Fruit fly (Drosophila melanogaster) whole organism, embryonic: ENCODE results near the gene CG16789.
A peak's percentile ranks its signal among the peaks of the same experiment; 100 is the strongest.

ENCODE experiments used
- ATbp ChIP-seq: fragments of 200-800 bp; sonication (Bioruptor generic); optimal IDR thresholded peaks from 2 replicates; lab custom pipeline; 2017; ENCODE audit warnings: missing biosample characterization, mild to moderate bottlenecking, missing genetic modification characterization, missing genetic modification reagents
- Ada2b ChIP-seq: fragments of 200-800 bp; sonication (Bioruptor generic); IDR thresholded peaks from 2 replicates; pipeline ENCODE4 v1.3.6; 2022; ENCODE audit warnings: missing biosample characterization, missing genetic modification characterization
- B-H1 ChIP-seq: fragments of 200-800 bp; sonication (Bioruptor generic); IDR thresholded peaks from 3 replicates; pipeline ENCODE4 v1.3.6; 2022; ENCODE audit warnings: missing biosample characterization, missing genetic modification characterization
- CG10209 ChIP-seq: fragments of 200-800 bp; sonication (Bioruptor generic); optimal IDR thresholded peaks from 3 replicates; lab custom pipeline; 2017; ENCODE audit warnings: missing biosample characterization, mild to moderate bottlenecking, missing genetic modification characterization, missing genetic modification reagents
- CG10267 ChIP-seq: fragments of 200-800 bp; sonication (Bioruptor generic); optimal IDR thresholded peaks from 2 replicates; lab custom pipeline; 2018; ENCODE audit warnings: missing biosample characterization, mild to moderate bottlenecking, missing genetic modification characterization, moderate library complexity
- CG10462 ChIP-seq: fragments of 200-800 bp; sonication (Bioruptor generic); optimal IDR thresholded peaks from 2 replicates; lab custom pipeline; 2016; ENCODE audit warnings: missing biosample characterization, missing genetic modification characterization
- CG10959 ChIP-seq: fragments of 200-800 bp; sonication (Bioruptor generic); IDR thresholded peaks from 2 replicates; pipeline ENCODE4 v1.3.6; 2022; ENCODE audit warnings: missing biosample characterization, missing genetic modification characterization
- CG10979 ChIP-seq: fragments of 200-800 bp; sonication (Bioruptor generic); optimal IDR thresholded peaks from 2 replicates; lab custom pipeline; 2018; ENCODE audit warnings: missing biosample characterization, mild to moderate bottlenecking, missing genetic modification characterization, moderate library complexity
- CG12391 ChIP-seq: fragments of 200-800 bp; sonication (Bioruptor generic); optimal IDR thresholded peaks from 3 replicates; lab custom pipeline; 2018; ENCODE audit warnings: missing biosample characterization, mild to moderate bottlenecking, missing genetic modification characterization, moderate library complexity
- CG13424 ChIP-seq: fragments of 200-800 bp; sonication (Bioruptor generic); optimal IDR thresholded peaks from 2 replicates; lab custom pipeline; 2019; ENCODE audit warnings: missing biosample characterization, mild to moderate bottlenecking, missing genetic modification characterization, moderate library complexity
- CG13894 ChIP-seq: fragments of 200-800 bp; sonication (Bioruptor generic); optimal IDR thresholded peaks from 3 replicates; lab custom pipeline; 2018; ENCODE audit warnings: missing biosample characterization, mild to moderate bottlenecking, missing genetic modification characterization, moderate library complexity
- CG17186 ChIP-seq: fragments of 200-800 bp; sonication (Bioruptor generic); optimal IDR thresholded peaks from 3 replicates; lab custom pipeline; 2017; ENCODE audit warnings: missing biosample characterization, missing genetic modification reagents, missing genetic modification characterization
- CG17802 ChIP-seq: fragments of 200-800 bp; sonication (Bioruptor generic); optimal IDR thresholded peaks from 2 replicates; lab custom pipeline; 2018; ENCODE audit warnings: missing biosample characterization, mild to moderate bottlenecking, missing genetic modification characterization, moderate library complexity
- CG18262 ChIP-seq: fragments of 200-800 bp; optimal IDR thresholded peaks from 3 replicates; lab custom pipeline; 2019; ENCODE audit warnings: missing biosample characterization, mild to moderate bottlenecking, missing genetic modification characterization, moderate library complexity
- CG18476 ChIP-seq: fragments of 200-800 bp; sonication (Bioruptor generic); optimal IDR thresholded peaks from 2 replicates; lab custom pipeline; 2016; ENCODE audit warnings: missing biosample characterization, mild to moderate bottlenecking, missing genetic modification characterization
- CG18764 ChIP-seq: fragments of 200-800 bp; sonication (Bioruptor generic); optimal IDR thresholded peaks from 3 replicates; lab custom pipeline; 2016; ENCODE audit warnings: missing biosample characterization, missing genetic modification characterization
- CG31441 ChIP-seq: fragments of 200-800 bp; sonication (Bioruptor generic); IDR thresholded peaks from 2 replicates; pipeline ENCODE4 v1.3.6; 2022; ENCODE audit warnings: missing biosample characterization, missing genetic modification characterization
- CG3838 ChIP-seq: fragments of 200-800 bp; sonication (Bioruptor generic); optimal IDR thresholded peaks from 3 replicates; lab custom pipeline; 2016; ENCODE audit warnings: missing biosample characterization, missing genetic modification characterization
- CG3847 ChIP-seq: fragments of 200-800 bp; sonication (Bioruptor generic); IDR thresholded peaks from 2 replicates; pipeline ENCODE4 v1.3.6; 2022; ENCODE audit warnings: missing biosample characterization, missing genetic modification characterization
- CG4328 ChIP-seq: fragments of 200-800 bp; sonication (Bioruptor generic); optimal IDR thresholded peaks from 3 replicates; lab custom pipeline; 2017; ENCODE audit warnings: missing biosample characterization, missing genetic modification reagents, missing genetic modification characterization
- CG5180 ChIP-seq: fragments of 200-800 bp; sonication (Bioruptor generic); optimal IDR thresholded peaks from 3 replicates; lab custom pipeline; 2017; ENCODE audit warnings: missing biosample characterization, missing genetic modification characterization, mild to moderate bottlenecking, moderate library complexity, missing genetic modification reagents
- CG7963 ChIP-seq: fragments of 200-800 bp; sonication (Bioruptor generic); IDR thresholded peaks from 3 replicates; pipeline ENCODE4 v1.3.6; 2022; ENCODE audit warnings: missing biosample characterization, missing genetic modification characterization; ENCODE audit not compliant: partially characterized antibody
- CG8388 ChIP-seq: fragments of 200-800 bp; sonication (Bioruptor generic); optimal IDR thresholded peaks from 2 replicates; lab custom pipeline; 2019; ENCODE audit warnings: missing biosample characterization, mild to moderate bottlenecking, missing genetic modification characterization, moderate library complexity
- CG8478 ChIP-seq: fragments of >200 bp; optimal IDR thresholded peaks from 2 replicates; lab custom pipeline; 2018
- CG8944 ChIP-seq: fragments of 200-800 bp; sonication (Bioruptor generic); optimal IDR thresholded peaks from 3 replicates; lab custom pipeline; 2016; ENCODE audit warnings: missing biosample characterization, missing genetic modification characterization
- Chrac-16 ChIP-seq: fragments of 200-800 bp; sonication (Bioruptor generic); optimal IDR thresholded peaks from 3 replicates; lab custom pipeline; 2016; ENCODE audit warnings: missing biosample characterization, missing genetic modification characterization
- Dll ChIP-seq: fragments of 200-800 bp; sonication (Bioruptor generic); IDR thresholded peaks from 4 replicates; pipeline ENCODE4 v1.3.6; 2022; ENCODE audit warnings: missing biosample characterization, missing genetic modification characterization; ENCODE audit not compliant: partially characterized antibody
- Fer1 ChIP-seq: fragments of 200-800 bp; sonication (Bioruptor generic); optimal IDR thresholded peaks from 2 replicates; lab custom pipeline; 2017; ENCODE audit warnings: missing biosample characterization, mild to moderate bottlenecking, missing genetic modification characterization
- Hmr ChIP-seq: fragments of 200-800 bp; sonication (Bioruptor generic); optimal IDR thresholded peaks from 3 replicates; lab custom pipeline; 2017; ENCODE audit warnings: mild to moderate bottlenecking, missing biosample characterization, missing genetic modification reagents, missing genetic modification characterization
- MESR4 ChIP-seq: fragments of 200-800 bp; sonication (Bioruptor generic); optimal IDR thresholded peaks from 2 replicates; lab custom pipeline; 2018; ENCODE audit warnings: missing biosample characterization, mild to moderate bottlenecking, missing genetic modification characterization, moderate library complexity
- MTF-1 ChIP-seq: fragments of 200-800 bp; sonication (Bioruptor generic); optimal IDR thresholded peaks from 2 replicates; lab custom pipeline; 2018; ENCODE audit warnings: missing biosample characterization, mild to moderate bottlenecking, missing genetic modification characterization, borderline replicate concordance
- NK7.1 ChIP-seq: fragments of 200-800 bp; sonication (Bioruptor generic); optimal IDR thresholded peaks from 3 replicates; lab custom pipeline; 2016; ENCODE audit warnings: missing biosample characterization, missing genetic modification characterization
- Nf-YC ChIP-seq: fragments of 200-800 bp; optimal IDR thresholded peaks from 3 replicates; lab custom pipeline; 2019; ENCODE audit warnings: missing biosample characterization, mild to moderate bottlenecking, missing genetic modification characterization, moderate library complexity
- Oli ChIP-seq: fragments of 200-800 bp; sonication (Bioruptor generic); optimal IDR thresholded peaks from 2 replicates; lab custom pipeline; 2018; ENCODE audit warnings: missing biosample characterization, mild to moderate bottlenecking, missing genetic modification characterization, moderate library complexity
- Ptx1 ChIP-seq: fragments of 200-800 bp; sonication (Bioruptor generic); IDR thresholded peaks from 2 replicates; pipeline ENCODE4 v1.3.6; 2022; ENCODE audit warnings: missing biosample characterization, missing genetic modification characterization
- Sin3A ChIP-seq: fragments of >200 bp; optimal IDR thresholded peaks from 2 replicates; lab custom pipeline; 2018
- Sox100B ChIP-seq: fragments of 200-800 bp; sonication (Bioruptor generic); optimal IDR thresholded peaks from 3 replicates; lab custom pipeline; 2018; ENCODE audit warnings: missing biosample characterization, mild to moderate bottlenecking, missing genetic modification characterization
- Stat92E ChIP-seq, 3 experiments: fragments of >200 bp in 2 of 3; fragments of 200-800 bp in 1 of 3; sonication (Bioruptor generic) in 1 of 3; optimal IDR thresholded peaks; 2 replicates each; lab custom pipeline; 2017 to 2019; ENCODE audit warnings: missing biosample characterization in 3 of 3, missing genetic modification characterization in 3 of 3, mild to moderate bottlenecking in 1 of 3, moderate library complexity in 1 of 3
- TFAM ChIP-seq: fragments of 200-800 bp; sonication (Bioruptor generic); optimal IDR thresholded peaks from 2 replicates; lab custom pipeline; 2017; ENCODE audit warnings: missing biosample characterization, missing genetic modification characterization, inconsistent platforms
- abd-A ChIP-seq: fragments of 200-800 bp; sonication (Bioruptor generic); optimal IDR thresholded peaks from 3 replicates; lab custom pipeline; 2019; ENCODE audit warnings: missing biosample characterization, mild to moderate bottlenecking, missing genetic modification characterization, moderate library complexity
- al ChIP-seq: fragments of 200-800 bp; sonication (Bioruptor generic); IDR thresholded peaks from 2 replicates; pipeline ENCODE4 v1.3.6; 2022; ENCODE audit warnings: missing biosample characterization, missing genetic modification characterization
- chn ChIP-seq: fragments of 200-800 bp; sonication (Bioruptor generic); optimal IDR thresholded peaks from 2 replicates; lab custom pipeline; 2016; ENCODE audit warnings: missing biosample characterization, missing genetic modification characterization
- ind ChIP-seq: fragments of 200-800 bp; sonication (Bioruptor generic); optimal IDR thresholded peaks from 3 replicates; lab custom pipeline; 2016; ENCODE audit warnings: missing biosample characterization, missing genetic modification characterization
- ken ChIP-seq: fragments of 200-800 bp; sonication (Bioruptor generic); IDR thresholded peaks from 3 replicates; pipeline ENCODE4 v1.3.6; 2022; ENCODE audit warnings: missing biosample characterization, missing genetic modification characterization
- nerfin-1 ChIP-seq: fragments of 200-800 bp; sonication (Bioruptor generic); optimal IDR thresholded peaks from 3 replicates; lab custom pipeline; 2019; ENCODE audit warnings: missing biosample characterization, mild to moderate bottlenecking, missing genetic modification characterization, moderate library complexity
- pnt ChIP-seq: fragments of 200-800 bp; sonication (Bioruptor generic); optimal IDR thresholded peaks from 3 replicates; lab custom pipeline; 2016; ENCODE audit warnings: missing biosample characterization, missing genetic modification characterization
- sim ChIP-seq: fragments of 200-800 bp; sonication (Bioruptor generic); IDR thresholded peaks from 2 replicates; pipeline ENCODE4 v1.3.6; 2022; ENCODE audit warnings: missing biosample characterization, missing genetic modification characterization
- sna ChIP-seq: fragments of 200-800 bp; sonication (Bioruptor generic); IDR thresholded peaks from 2 replicates; pipeline ENCODE4 v1.3.6; 2022; ENCODE audit warnings: missing biosample characterization, missing genetic modification characterization; ENCODE audit not compliant: partially characterized antibody
- tio ChIP-seq: fragments of 200-800 bp; sonication (Bioruptor generic); optimal IDR thresholded peaks from 2 replicates; lab custom pipeline; 2017; ENCODE audit warnings: missing biosample characterization, missing genetic modification characterization, inconsistent platforms
- tup ChIP-seq: fragments of 200-800 bp; sonication (Bioruptor generic); optimal IDR thresholded peaks from 2 replicates; lab custom pipeline; 2016; ENCODE audit warnings: missing biosample characterization, mild to moderate bottlenecking, missing genetic modification characterization, moderate library complexity
- twi ChIP-seq: fragments of 200-800 bp; optimal IDR thresholded peaks from 2 replicates; lab custom pipeline; 2019; ENCODE audit warnings: missing biosample characterization, mild to moderate bottlenecking, missing genetic modification characterization, moderate library complexity

CG16789 gene

DNA sequence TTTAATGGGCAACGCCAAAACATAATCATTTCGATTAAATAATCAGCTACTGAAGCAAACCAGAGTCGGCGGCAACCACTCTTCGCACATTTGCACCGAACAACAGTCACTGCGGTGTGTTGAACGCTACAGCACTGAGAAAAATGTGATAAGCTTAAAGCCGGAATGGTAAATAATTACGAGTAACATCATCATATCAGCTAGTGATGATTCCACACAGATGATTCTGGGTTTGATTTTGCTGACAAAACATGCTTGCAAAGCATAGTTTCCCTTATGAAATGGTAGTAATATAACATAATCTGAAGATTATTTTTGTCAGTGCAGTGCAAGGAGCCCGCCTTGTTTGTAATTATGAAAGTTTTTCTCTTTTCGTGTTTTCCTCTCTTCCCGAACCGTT, 32.1 kb downstream of the CG16789 start (continued):
- TF ChIP-seq CG3838 (GFP tag; lab: Kevin White, UChicago) = no peak
- peak; percentile 9 for TF ChIP-seq twi (tag; lab: Kevin White, UChicago)
- TF ChIP-seq B-H1 (GFP tag; lab: Robert Waterston, UW) = no peak
- TF ChIP-seq CG10462 (GFP tag; lab: Kevin White, UChicago) = peak; percentile 46
- peak; percentile 58 for TF ChIP-seq CG10209 (GFP tag; lab: Kevin White, UChicago)
- TF ChIP-seq ATbp (GFP tag; lab: Kevin White, UChicago) = peak; percentile 46
- no peak for TF ChIP-seq CG18476 (GFP tag; lab: Kevin White, UChicago)
- TF ChIP-seq CG3847 = no peak
- peak; percentile 55 for TF ChIP-seq Chrac-16
- TF ChIP-seq sna = no peak
- no peak for TF ChIP-seq NK7.1
- TF ChIP-seq CG4328 (GFP tag; lab: Kevin White, UChicago) = no peak
- TF ChIP-seq CG10267 (tag; lab: Kevin White, UChicago) = peak; percentile 45
- TF ChIP-seq CG17802 (tag; lab: Kevin White, UChicago) = peak; percentile 26
- no peak for TF ChIP-seq abd-A (tag; lab: Kevin White, UChicago)
- no peak for TF ChIP-seq Hmr
- TF ChIP-seq MESR4 (GFP tag; lab: Kevin White, UChicago) = no peak
- no peak for TF ChIP-seq Dll
- TF ChIP-seq ken (GFP tag; lab: Robert Waterston, UW) = no peak; the same call in 2 of the 3 replicates
- peak; percentile 54 for TF ChIP-seq Ptx1
- peak; percentile 65 for TF ChIP-seq CG31441
- no peak for TF ChIP-seq CG5180
- TF ChIP-seq CG13894 (tag; lab: Kevin White, UChicago) = no peak
- TF ChIP-seq sim (GFP tag; lab: Robert Waterston, UW) = 0 out of 2 replicates have a peak, but pooled peaks have one; percentile 40
- TF ChIP-seq Sox100B (GFP tag; lab: Kevin White, UChicago) = peak; percentile 39
- TF ChIP-seq Sin3A (lab: Kevin White, UChicago) = no peak
- TF ChIP-seq CG13424 (tag; lab: Kevin White, UChicago) = peak; percentile 47
- peak; percentile 52 for TF ChIP-seq CG12391
- TF ChIP-seq CG10979 (tag; lab: Kevin White, UChicago) = peak; percentile 82
- TF ChIP-seq Ada2b = no peak; the same call in 1 of the 2 replicates
- TF ChIP-seq tup (GFP tag; lab: Kevin White, UChicago) = no peak
- peak; percentile 50 for TF ChIP-seq nerfin-1
- TF ChIP-seq Fer1 (GFP tag; lab: Kevin White, UChicago) = no peak
- no peak for TF ChIP-seq al (GFP tag; lab: Robert Waterston, UW)
- TF ChIP-seq ind (GFP tag; lab: Kevin White, UChicago) = peak; percentile 35
- TF ChIP-seq CG8944 = peak; percentile 51
- peak; percentile 56 for TF ChIP-seq pnt
- TF ChIP-seq CG10959 (GFP tag; lab: Robert Waterston, UW) = no peak
- TF ChIP-seq tio = peak; percentile 29
- no peak for TF ChIP-seq Nf-YC (tag; lab: Kevin White, UChicago)
- TF ChIP-seq MTF-1 (GFP tag; lab: Kevin White, UChicago) = no peak
- peak; percentile 13 for TF ChIP-seq CG18764 (GFP tag; lab: Kevin White, UChicago)
- TF ChIP-seq CG18262 (tag; lab: Kevin White, UChicago) = peak; percentile 64
- TF ChIP-seq CG7963 = no peak
- peak; percentile 66 for TF ChIP-seq CG8388 (GFP tag; lab: Kevin White, UChicago)
- peak; percentile 33 for TF ChIP-seq CG17186
- no peak for TF ChIP-seq Stat92E (GFP tag; optimal IDR thresholded peaks at IDR 0.05; lab: Kevin White, UChicago)
- TF ChIP-seq chn (GFP tag; lab: Kevin White, UChicago) = peak; percentile 39
- no peak for TF ChIP-seq CG8478
- no peak for TF ChIP-seq TFAM (GFP tag; lab: Kevin White, UChicago)
- peak; percentile 74 for TF ChIP-seq Oli (tag; lab: Kevin White, UChicago)
